Fruit fly (Drosophila melanogaster): ENCODE results near the gene Abcd3.

- TF ChIP-seq h (optimal IDR thresholded peaks at IDR 0.05) (no peak), ttk (optimal IDR thresholded peaks at IDR 0.05) (no peak), Myc (optimal IDR thresholded peaks at IDR 0.05) (no peak), Sin3A (optimal IDR thresholded peaks at IDR 0.05) (no peak), psq (optimal IDR thresholded peaks at IDR 0.05) (no peak), insv (optimal IDR thresholded peaks at IDR 0.05) (no peak)
Measured at dm6 chrX:19764824-19765489, 14.4 kb downstream of the Abcd3 start, which contains the start of gene CG12702.
